Fruit fly (Drosophila melanogaster) whole organism, prepupa: Measurements from ENCODE around the gene CG33647.

Experiments
- Blimp-1 ChIP-seq: fragments of 200-800 bp; sonication (Bioruptor generic); optimal IDR thresholded peaks from 3 replicates; lab custom pipeline; 2017; ENCODE audit warnings: missing biosample characterization, missing genetic modification characterization, mild to moderate bottlenecking, moderate library complexity, missing genetic modification reagents
- CG11902 ChIP-seq: fragments of 200-800 bp; sonication (Bioruptor generic); optimal IDR thresholded peaks from 3 replicates; lab custom pipeline; 2016; ENCODE audit warnings: missing biosample characterization, missing genetic modification characterization
- CG16779 ChIP-seq: fragments of 200-800 bp; sonication (Bioruptor generic); optimal IDR thresholded peaks from 3 replicates; lab custom pipeline; 2017; ENCODE audit warnings: missing biosample characterization, mild to moderate bottlenecking, missing genetic modification characterization
- CG31627 ChIP-seq: fragments of 200-800 bp; sonication (Bioruptor generic); optimal IDR thresholded peaks from 3 replicates; lab custom pipeline; 2016; ENCODE audit warnings: missing biosample characterization, missing genetic modification characterization
- CG3919 ChIP-seq: fragments of 200-800 bp; sonication (Bioruptor generic); optimal IDR thresholded peaks from 3 replicates; lab custom pipeline; 2016; ENCODE audit warnings: missing biosample characterization, missing genetic modification characterization
- CG6163 ChIP-seq: fragments of 200-800 bp; sonication (Bioruptor generic); IDR thresholded peaks from 3 replicates; pipeline ENCODE4 v1.3.6; 2022; ENCODE audit warnings: missing biosample characterization, missing genetic modification characterization
- Hr38 ChIP-seq: sonication (Bioruptor generic); optimal IDR thresholded peaks from 2 replicates; lab custom pipeline; 2016; ENCODE audit warnings: missing biosample characterization, missing genetic modification characterization
- achi ChIP-seq: fragments of 200-800 bp; sonication (Bioruptor generic); optimal IDR thresholded peaks from 3 replicates; lab custom pipeline; 2016; ENCODE audit warnings: missing biosample characterization, missing genetic modification characterization
- cyc ChIP-seq: fragments of 200-800 bp; sonication (Bioruptor generic); optimal IDR thresholded peaks from 3 replicates; lab custom pipeline; 2016; ENCODE audit warnings: missing biosample characterization, missing genetic modification characterization
- pdm3 ChIP-seq: fragments of 200-800 bp; sonication (Bioruptor generic); optimal IDR thresholded peaks from 3 replicates; lab custom pipeline; 2016; ENCODE audit warnings: missing biosample characterization, missing genetic modification characterization
- topi ChIP-seq: fragments of 200-800 bp; sonication (Bioruptor generic); optimal IDR thresholded peaks from 3 replicates; lab custom pipeline; 2016; ENCODE audit warnings: missing biosample characterization, missing genetic modification characterization

DNA sequence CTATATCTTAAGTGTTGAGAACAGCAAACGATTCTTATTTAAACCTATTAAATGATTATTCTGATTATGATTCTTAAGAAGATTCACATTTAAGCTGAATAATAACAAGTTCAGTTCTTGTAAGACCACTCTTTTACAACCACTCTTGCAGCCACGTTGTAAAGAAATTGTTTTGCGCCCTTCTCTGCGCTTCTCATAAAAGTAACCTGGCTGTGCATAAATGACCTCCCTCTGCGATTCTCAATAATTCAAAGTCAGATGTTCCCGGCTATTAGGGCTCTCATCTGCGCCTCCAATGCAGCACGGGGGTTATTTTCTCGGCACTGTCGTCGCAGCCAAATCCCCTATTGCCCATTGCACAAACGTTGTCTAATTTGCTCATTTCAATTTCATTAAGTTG lies 43.0 kb upstream of the CG33647 start:
- TF ChIP-seq CG16779 (tag; lab: Kevin White, UChicago) (no peak), CG31627 (GFP tag; lab: Kevin White, UChicago) (no peak), topi (no peak), CG6163 (GFP tag; lab: Robert Waterston, UW) (no peak), Blimp-1 (GFP tag; lab: Kevin White, UChicago) (no peak), pdm3 (GFP tag; lab: Kevin White, UChicago) (no peak), cyc (GFP tag; lab: Kevin White, UChicago) (no peak), CG3919 (no peak), achi (GFP tag; lab: Kevin White, UChicago) (no peak), Hr38 (GFP tag; lab: Kevin White, UChicago) (no peak), CG11902 (GFP tag; lab: Kevin White, UChicago) (no peak)
